Worm (Caenorhabditis elegans) whole organism, L1 larva: ENCODE measurements around the gene gst-44.

Source experiments
- aha-1 ChIP-seq: fragments of 150-350 bp; optimal IDR thresholded peaks from 2 replicates; lab custom pipeline; 2014; ENCODE audit warnings: missing biosample characterization, missing genetic modification characterization
- alr-1 ChIP-seq: fragments of 200-800 bp; sonication (Bioruptor generic); optimal IDR thresholded peaks from 2 replicates; lab custom pipeline; 2018; ENCODE audit warnings: borderline replicate concordance, mild to moderate bottlenecking, missing genetic modification characterization, missing compliant biosample characterization
- aly-2 ChIP-seq: fragments of 150-350 bp; optimal IDR thresholded peaks from 2 replicates; lab custom pipeline; 2014; ENCODE audit warnings: missing biosample characterization, missing genetic modification characterization
- ceh-8 ChIP-seq: fragments of 200-800 bp; sonication (Bioruptor generic); optimal IDR thresholded peaks from 2 replicates; lab custom pipeline; 2018; ENCODE audit warnings: mild to moderate bottlenecking, missing genetic modification characterization, moderate library complexity, missing compliant biosample characterization
- ceh-82 ChIP-seq, 3 experiments: fragments of 150-350 bp in 1 of 3; sonication (generic microtip) in 2 of 3; optimal IDR thresholded peaks; 2 replicates each; lab custom pipeline; 2014 to 2017; ENCODE audit warnings: missing biosample characterization in 3 of 3, missing genetic modification characterization in 3 of 3
- ceh-88 ChIP-seq: fragments of 200-800 bp; sonication (Bioruptor generic); IDR thresholded peaks from 2 replicates; pipeline ENCODE4 v1.3.6; 2022; ENCODE audit warnings: missing genetic modification characterization, missing compliant biosample characterization
- ceh-90 ChIP-seq: sonication (generic microtip); optimal IDR thresholded peaks from 2 replicates; lab custom pipeline; 2016; ENCODE audit warnings: missing genetic modification characterization, missing compliant biosample characterization
- efl-3 ChIP-seq: fragments of 200-800 bp; sonication (Bioruptor generic); optimal IDR thresholded peaks from 2 replicates; lab custom pipeline; 2018; ENCODE audit warnings: mild to moderate bottlenecking, missing genetic modification characterization, missing compliant biosample characterization
- egl-13 ChIP-seq: sonication (generic microtip); optimal IDR thresholded peaks from 2 replicates; lab custom pipeline; 2016; ENCODE audit warnings: missing genotype, missing genetic modification reagents, missing genetic modification characterization, missing compliant biosample characterization
- egl-27 ChIP-seq, 2 experiments: fragments of 150-350 bp in 1 of 2; sonication (generic microtip); optimal IDR thresholded peaks; 3 replicates each; lab custom pipeline; 2017 to 2018; ENCODE audit warnings: missing biosample characterization in 2 of 2, missing genetic modification characterization in 2 of 2, missing genetic modification reagents in 2 of 2
- elt-2 ChIP-seq: sonication (generic microtip); optimal IDR thresholded peaks from 2 replicates; lab custom pipeline; 2016; ENCODE audit warnings: missing genetic modification characterization, mild to moderate bottlenecking, inconsistent platforms, missing compliant biosample characterization, missing genetic modification reagents
- elt-3 ChIP-seq, 6 experiments: fragments of 150-350 bp in 1 of 6; sonication (generic microtip); optimal IDR thresholded peaks; 2 replicates each; lab custom pipeline; 2017 to 2018; ENCODE audit warnings: missing biosample characterization in 6 of 6, missing genetic modification characterization in 6 of 6, inconsistent platforms in 1 of 6
- fkh-10 ChIP-seq: sonication (generic microtip); optimal IDR thresholded peaks from 2 replicates; lab custom pipeline; 2017; ENCODE audit warnings: missing biosample characterization, missing genetic modification reagents, missing genetic modification characterization
- fkh-4 ChIP-seq: sonication (generic microtip); optimal IDR thresholded peaks from 2 replicates; lab custom pipeline; 2016; ENCODE audit warnings: missing compliant biosample characterization, missing genetic modification characterization, borderline replicate concordance
- fkh-8 ChIP-seq: sonication (generic microtip); optimal IDR thresholded peaks from 2 replicates; lab custom pipeline; 2016; ENCODE audit warnings: mild to moderate bottlenecking, missing genetic modification characterization, missing compliant biosample characterization
- fos-1 ChIP-seq: fragments of 150-350 bp; optimal IDR thresholded peaks from 2 replicates; lab custom pipeline; 2014; ENCODE audit warnings: missing biosample characterization, missing genetic modification characterization
- grh-1 ChIP-seq: fragments of 200-800 bp; sonication (Bioruptor generic); IDR thresholded peaks from 2 replicates; pipeline ENCODE4 v1.3.6; 2022; ENCODE audit warnings: missing genetic modification reagents, missing genetic modification characterization, missing compliant biosample characterization
- hlh-17 ChIP-seq: fragments of 200-800 bp; sonication (Bioruptor generic); optimal IDR thresholded peaks from 2 replicates; lab custom pipeline; 2018; ENCODE audit warnings: missing genetic modification characterization, mild to moderate bottlenecking, missing compliant biosample characterization, moderate library complexity, borderline replicate concordance
- hlh-4 ChIP-seq: sonication (generic microtip); optimal IDR thresholded peaks from 2 replicates; lab custom pipeline; 2016; ENCODE audit warnings: mild to moderate bottlenecking, missing genetic modification characterization, missing compliant biosample characterization
- hpl-2 ChIP-seq: fragments of 150-350 bp; optimal IDR thresholded peaks from 2 replicates; lab custom pipeline; 2014; ENCODE audit warnings: missing biosample characterization, missing genetic modification reagents, missing genetic modification characterization
- isw-1 ChIP-seq: fragments of 200-800 bp; sonication (Bioruptor generic); IDR thresholded peaks from 2 replicates; pipeline ENCODE4 v1.3.6; 2022; ENCODE audit warnings: missing genetic modification characterization, missing compliant biosample characterization
- jun-1 ChIP-seq: fragments of 150-350 bp; optimal IDR thresholded peaks from 2 replicates; lab custom pipeline; 2014; ENCODE audit warnings: missing biosample characterization, missing genetic modification reagents, missing genetic modification characterization
- lin-14 ChIP-seq: fragments of 200-800 bp; sonication (Bioruptor generic); optimal IDR thresholded peaks from 2 replicates; lab custom pipeline; 2018; ENCODE audit warnings: mild to moderate bottlenecking, missing genetic modification characterization, moderate library complexity, missing compliant biosample characterization
- lin-15B ChIP-seq: fragments of 150-350 bp; sonication (generic microtip); optimal IDR thresholded peaks from 3 replicates; lab custom pipeline; 2014; ENCODE audit warnings: missing biosample characterization, missing genetic modification characterization
- lin-35 ChIP-seq, 2 experiments: fragments of 150-350 bp; optimal IDR thresholded peaks; 2 replicates each; lab custom pipeline; 2014; ENCODE audit warnings: missing biosample characterization in 2 of 2, missing genetic modification characterization in 2 of 2, missing genetic modification reagents in 2 of 2
- lin-39 ChIP-seq: fragments of 150-350 bp; optimal IDR thresholded peaks from 2 replicates; lab custom pipeline; 2014; ENCODE audit warnings: missing biosample characterization, missing genetic modification reagents, missing genetic modification characterization
- lsy-2 ChIP-seq, 2 experiments: fragments of 150-350 bp; optimal IDR thresholded peaks; 2 replicates each; lab custom pipeline; 2014; ENCODE audit warnings: missing biosample characterization in 2 of 2, missing genetic modification characterization in 2 of 2
- mab-9 ChIP-seq: fragments of 200-800 bp; sonication (Bioruptor generic); IDR thresholded peaks from 2 replicates; pipeline ENCODE4 v1.3.6; 2022; ENCODE audit warnings: missing genetic modification reagents, missing genetic modification characterization, missing compliant biosample characterization
- mdl-1 ChIP-seq, 2 experiments: fragments of 150-350 bp; optimal IDR thresholded peaks; 2 replicates each; lab custom pipeline; 2014 to 2017; ENCODE audit warnings: missing biosample characterization in 2 of 2, missing genetic modification characterization in 2 of 2, inconsistent platforms in 1 of 2
- mef-2 ChIP-seq: fragments of 150-350 bp; optimal IDR thresholded peaks from 2 replicates; lab custom pipeline; 2014; ENCODE audit warnings: missing biosample characterization, missing genetic modification characterization
- mep-1 ChIP-seq: fragments of 150-350 bp; optimal IDR thresholded peaks from 2 replicates; lab custom pipeline; 2014; ENCODE audit warnings: missing biosample characterization, missing genetic modification characterization
- nhr-11 ChIP-seq: fragments of 150-350 bp; optimal IDR thresholded peaks from 2 replicates; lab custom pipeline; 2014; ENCODE audit warnings: missing biosample characterization, missing genetic modification characterization
- nhr-19 ChIP-seq: fragments of 200-800 bp; sonication (Bioruptor generic); conservative IDR thresholded peaks from 2 replicates; pipeline ENCODE4 v1.3.6; 2022; ENCODE audit warnings: missing genetic modification characterization, missing compliant biosample characterization
- nhr-28 ChIP-seq: fragments of 150-350 bp; optimal IDR thresholded peaks from 2 replicates; lab custom pipeline; 2014; ENCODE audit warnings: missing biosample characterization, missing genetic modification characterization
- nhr-76 ChIP-seq: sonication (generic microtip); optimal IDR thresholded peaks from 2 replicates; lab custom pipeline; 2017; ENCODE audit warnings: missing biosample characterization, missing genetic modification characterization
- nhr-77 ChIP-seq: fragments of 150-350 bp; optimal IDR thresholded peaks from 2 replicates; lab custom pipeline; 2014; ENCODE audit warnings: missing biosample characterization, missing genetic modification characterization
- nhr-90 ChIP-seq: sonication (generic microtip); optimal IDR thresholded peaks from 2 replicates; lab custom pipeline; 2016; ENCODE audit warnings: mild to moderate bottlenecking, missing genetic modification characterization, missing compliant biosample characterization; ENCODE audit not compliant: poor library complexity
- pag-3 ChIP-seq: sonication (generic microtip); optimal IDR thresholded peaks from 2 replicates; lab custom pipeline; 2017; ENCODE audit warnings: missing genetic modification characterization, mild to moderate bottlenecking, missing compliant biosample characterization, antibody characterized with exemption, borderline replicate concordance; ENCODE audit not compliant: insufficient read depth
- pax-3 ChIP-seq: fragments of 200-800 bp; sonication (Bioruptor generic); optimal IDR thresholded peaks from 2 replicates; lab custom pipeline; 2018; ENCODE audit warnings: mild to moderate bottlenecking, missing genetic modification characterization, moderate library complexity, missing compliant biosample characterization
- pqm-1 ChIP-seq: sonication (generic microtip); optimal IDR thresholded peaks from 3 replicates; lab custom pipeline; 2017; ENCODE audit warnings: missing biosample characterization, missing genetic modification characterization
- rnt-1 ChIP-seq: sonication (generic microtip); optimal IDR thresholded peaks from 2 replicates; lab custom pipeline; 2016; ENCODE audit warnings: mild to moderate bottlenecking, missing genetic modification characterization, moderate library complexity, missing compliant biosample characterization
- snpc-4 ChIP-seq: fragments of 150-350 bp; optimal IDR thresholded peaks from 2 replicates; lab custom pipeline; 2014; ENCODE audit warnings: missing biosample characterization, missing genetic modification characterization
- snu-23 ChIP-seq: sonication (generic microtip); optimal IDR thresholded peaks from 2 replicates; lab custom pipeline; 2016; ENCODE audit warnings: missing genetic modification characterization, missing compliant biosample characterization
- sox-4 ChIP-seq: sonication (generic microtip); optimal IDR thresholded peaks from 2 replicates; lab custom pipeline; 2016; ENCODE audit warnings: missing genetic modification characterization, missing compliant biosample characterization
- sptf-1 ChIP-seq: fragments of 150-350 bp; optimal IDR thresholded peaks from 2 replicates; lab custom pipeline; 2014; ENCODE audit warnings: missing biosample characterization, missing genetic modification characterization
- sup-37 ChIP-seq: fragments of 200-800 bp; sonication (Bioruptor generic); optimal IDR thresholded peaks from 2 replicates; lab custom pipeline; 2018; ENCODE audit warnings: mild to moderate bottlenecking, missing genetic modification characterization, missing compliant biosample characterization
- tbx-2 ChIP-seq: sonication (generic microtip); optimal IDR thresholded peaks from 2 replicates; lab custom pipeline; 2016; ENCODE audit warnings: missing genetic modification characterization, missing compliant biosample characterization
- unc-130 ChIP-seq: fragments of 150-350 bp; optimal IDR thresholded peaks from 2 replicates; lab custom pipeline; 2017; ENCODE audit warnings: missing biosample characterization, missing genetic modification characterization, inconsistent platforms
- unc-86 ChIP-seq: sonication (generic microtip); optimal IDR thresholded peaks from 2 replicates; lab custom pipeline; 2016; ENCODE audit warnings: missing genetic modification characterization, missing compliant biosample characterization
- vab-15 ChIP-seq: sonication (generic microtip); optimal IDR thresholded peaks from 2 replicates; lab custom pipeline; 2017; ENCODE audit warnings: missing genotype, mild to moderate bottlenecking, missing genetic modification characterization, missing compliant biosample characterization
- xbp-1 ChIP-seq: sonication (generic microtip); optimal IDR thresholded peaks from 2 replicates; lab custom pipeline; 2016; ENCODE audit warnings: missing genetic modification characterization, missing compliant biosample characterization
- zip-4 ChIP-seq: fragments of 200-800 bp; sonication (Bioruptor generic); optimal IDR thresholded peaks from 2 replicates; lab custom pipeline; 2018; ENCODE audit warnings: mild to moderate bottlenecking, missing genetic modification characterization, moderate library complexity, missing compliant biosample characterization
- ztf-11 ChIP-seq, 2 experiments: sonication (generic microtip); optimal IDR thresholded peaks; 2 replicates each; lab custom pipeline; 2016 to 2017; ENCODE audit warnings: missing genetic modification characterization in 2 of 2, missing biosample characterization in 1 of 2, missing compliant biosample characterization in 1 of 2

The gst-44 gene

DNA sequence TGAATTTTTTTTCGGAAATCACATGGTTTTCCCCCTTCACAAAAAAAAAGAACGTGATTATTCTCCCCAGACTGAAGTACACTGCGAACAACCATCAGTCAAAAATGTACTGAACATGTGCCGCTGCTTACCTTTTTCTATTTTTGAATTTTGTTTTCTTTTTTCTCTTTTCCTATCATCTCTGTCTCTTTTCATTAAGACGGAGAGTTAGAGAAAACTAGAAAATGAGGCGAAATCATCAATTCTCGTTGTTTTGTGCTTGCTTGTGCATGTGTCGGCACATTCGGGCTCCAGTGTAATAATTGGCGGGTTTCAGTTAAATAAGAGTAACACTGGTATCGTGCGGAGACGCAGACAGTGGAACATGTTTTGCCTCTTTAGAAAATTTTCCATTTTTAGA, 38.4 kb upstream of the gst-44 start:
- TF ChIP-seq lin-14 (GFP tag; lab: Kevin White, UChicago), result peak; percentile 72
- TF ChIP-seq fkh-10 (GFP tag; lab: Kevin White, UChicago), result no peak
- TF ChIP-seq fkh-8 (tag; lab: Kevin White, UChicago), result no peak
- TF ChIP-seq rnt-1 (tag; lab: Kevin White, UChicago), result peak; percentile 67
- TF ChIP-seq nhr-76 (tag; lab: Kevin White, UChicago), result no peak
- TF ChIP-seq nhr-19 (GFP tag; lab: Robert Waterston, UW), result 0 out of 2 replicates have a peak, but pooled peaks have one; percentile 28
- TF ChIP-seq sptf-1 (tag; lab: Kevin White, UChicago), result no peak
- TF ChIP-seq unc-130 (tag; lab: Kevin White, UChicago), result no peak
- peak in 1 of 2 experiments; percentile 61 for TF ChIP-seq lin-35 (GFP tag; optimal IDR thresholded peaks at IDR 0.05; lab: Kevin White, UChicago)
- no peak for TF ChIP-seq hlh-17 (GFP tag; lab: Kevin White, UChicago)
- TF ChIP-seq mdl-1 (tag; optimal IDR thresholded peaks at IDR 0.05; lab: Kevin White, UChicago), result peak in 1 of 2 experiments; percentile 50
- no peak for TF ChIP-seq xbp-1 (tag; lab: Kevin White, UChicago)
- no peak for TF ChIP-seq elt-2 (tag; lab: Kevin White, UChicago)
- TF ChIP-seq isw-1 (GFP tag; lab: Robert Waterston, UW), result no peak
- no peak for TF ChIP-seq ceh-88
- no peak for TF ChIP-seq pqm-1
- no peak for TF ChIP-seq mab-9
- TF ChIP-seq sox-4 (tag; lab: Kevin White, UChicago), result no peak
- no peak for TF ChIP-seq hlh-4 (tag; lab: Kevin White, UChicago)
- peak; percentile 14 for TF ChIP-seq lin-39 (tag; lab: Kevin White, UChicago)
- no peak for TF ChIP-seq unc-86 (tag; lab: Kevin White, UChicago)
- TF ChIP-seq jun-1, result no peak
- no peak for TF ChIP-seq egl-27 (tag; optimal IDR thresholded peaks at IDR 0.05; lab: Kevin White, UChicago)
- TF ChIP-seq lin-15B (tag; lab: Kevin White, UChicago), result no peak
- TF ChIP-seq aha-1 (tag; lab: Kevin White, UChicago), result no peak
- TF ChIP-seq mef-2, result no peak
- peak in 1 of 2 experiments; percentile 44 for TF ChIP-seq lsy-2 (tag; optimal IDR thresholded peaks at IDR 0.05; lab: Kevin White, UChicago)
- TF ChIP-seq vab-15 (tag; lab: Kevin White, UChicago), result no peak
- TF ChIP-seq snu-23 (GFP tag; lab: Kevin White, UChicago), result peak; percentile 34
- TF ChIP-seq mep-1 (tag; lab: Kevin White, UChicago), result peak; percentile 39
- no peak for TF ChIP-seq fos-1
- no peak for TF ChIP-seq nhr-28 (tag; lab: Kevin White, UChicago)
- TF ChIP-seq nhr-11 (tag; lab: Kevin White, UChicago), result no peak
- no peak for TF ChIP-seq egl-13
- TF ChIP-seq nhr-77 (tag; lab: Kevin White, UChicago), result no peak
- TF ChIP-seq aly-2 (tag; lab: Kevin White, UChicago), result no peak
- TF ChIP-seq ceh-82 (tag; optimal IDR thresholded peaks at IDR 0.05; lab: Kevin White, UChicago), result no peak
- no peak for TF ChIP-seq grh-1
- no peak for TF ChIP-seq pax-3 (tag; lab: Kevin White, UChicago)
- no peak for TF ChIP-seq hpl-2 (GFP tag; lab: Kevin White, UChicago)
- no peak for TF ChIP-seq sup-37 (GFP tag; lab: Kevin White, UChicago)
- no peak for TF ChIP-seq nhr-90
- TF ChIP-seq fkh-4, result no peak
- TF ChIP-seq ceh-8 (GFP tag; lab: Kevin White, UChicago), result no peak
- TF ChIP-seq ztf-11 (tag; optimal IDR thresholded peaks at IDR 0.05; lab: Kevin White, UChicago), result no peak
- no peak for TF ChIP-seq tbx-2
- no peak for TF ChIP-seq zip-4 (GFP tag; lab: Kevin White, UChicago)
- TF ChIP-seq efl-3 (GFP tag; lab: Kevin White, UChicago), result no peak
- no peak for TF ChIP-seq ceh-90 (tag; lab: Kevin White, UChicago)
- TF ChIP-seq snpc-4 (tag; lab: Kevin White, UChicago), result no peak
- no peak for TF ChIP-seq alr-1
- no peak for TF ChIP-seq elt-3 (tag; optimal IDR thresholded peaks at IDR 0.05; lab: Kevin White, UChicago)
- no peak for TF ChIP-seq pag-3 (tag; lab: Kevin White, UChicago)
